Worm (Caenorhabditis elegans) whole organism, mixed stage, embryonic: Measurements from ENCODE around the gene smc-4.

Experiments
- M03D4.4 ChIP-seq: sonication (generic microtip); optimal IDR thresholded peaks from 2 replicates; lab custom pipeline; 2017; ENCODE audit warnings: mild to moderate bottlenecking, missing genetic modification characterization, missing compliant biosample characterization
- bed-3 ChIP-seq: fragments of 200-800 bp; sonication (Bioruptor generic); optimal IDR thresholded peaks from 3 replicates; lab custom pipeline; 2018; ENCODE audit warnings: mild to moderate bottlenecking, missing genetic modification characterization, moderate library complexity, missing compliant biosample characterization
- blmp-1 ChIP-seq: fragments of 150-350 bp; optimal IDR thresholded peaks from 2 replicates; lab custom pipeline; 2014; ENCODE audit warnings: missing biosample characterization, missing genetic modification characterization
- ceh-39 ChIP-seq: fragments of 150-350 bp; optimal IDR thresholded peaks from 2 replicates; lab custom pipeline; 2014; ENCODE audit warnings: missing biosample characterization, missing genetic modification characterization
- ceh-43 ChIP-seq: fragments of 200-800 bp; sonication (Bioruptor generic); optimal IDR thresholded peaks from 2 replicates; lab custom pipeline; 2018; ENCODE audit warnings: mild to moderate bottlenecking, missing genetic modification characterization, moderate library complexity, missing compliant biosample characterization
- ceh-83 ChIP-seq: fragments of 200-800 bp; sonication (Bioruptor generic); optimal IDR thresholded peaks from 2 replicates; lab custom pipeline; 2018; ENCODE audit warnings: mild to moderate bottlenecking, missing genetic modification characterization, missing compliant biosample characterization
- ces-1 ChIP-seq: fragments of 150-350 bp; optimal IDR thresholded peaks from 2 replicates; lab custom pipeline; 2014; ENCODE audit warnings: missing biosample characterization, missing genetic modification reagents, missing genetic modification characterization
- cnd-1 ChIP-seq: fragments of 200-800 bp; sonication (Bioruptor generic); optimal IDR thresholded peaks from 2 replicates; lab custom pipeline; 2018; ENCODE audit warnings: mild to moderate bottlenecking, missing genetic modification characterization, missing compliant biosample characterization
- drap-1 ChIP-seq: fragments of 200-800 bp; sonication (Bioruptor generic); optimal IDR thresholded peaks from 3 replicates; lab custom pipeline; 2018; ENCODE audit warnings: mild to moderate bottlenecking, missing genetic modification characterization, missing compliant biosample characterization
- elt-1 ChIP-seq: sonication (generic microtip); optimal IDR thresholded peaks from 2 replicates; lab custom pipeline; 2017; ENCODE audit warnings: missing genetic modification characterization, mild to moderate bottlenecking, missing compliant biosample characterization, antibody characterized with exemption, moderate library complexity, borderline replicate concordance; ENCODE audit not compliant: insufficient read depth
- elt-3 ChIP-seq: fragments of 150-350 bp; optimal IDR thresholded peaks from 2 replicates; lab custom pipeline; 2014; ENCODE audit warnings: missing biosample characterization, missing genetic modification characterization
- flh-1 ChIP-seq: fragments of 200-800 bp; sonication (Bioruptor generic); optimal IDR thresholded peaks from 2 replicates; lab custom pipeline; 2018; ENCODE audit warnings: mild to moderate bottlenecking, missing genetic modification characterization, moderate library complexity, missing compliant biosample characterization
- ham-2 ChIP-seq: fragments of 200-800 bp; sonication (Bioruptor generic); optimal IDR thresholded peaks from 2 replicates; lab custom pipeline; 2018; ENCODE audit warnings: mild to moderate bottlenecking, missing genetic modification characterization, missing compliant biosample characterization
- hlh-1 ChIP-seq: fragments of 150-350 bp; optimal IDR thresholded peaks from 2 replicates; lab custom pipeline; 2014; ENCODE audit warnings: missing biosample characterization, missing genetic modification reagents, missing genetic modification characterization
- lin-13 ChIP-seq: fragments of 150-350 bp; optimal IDR thresholded peaks from 2 replicates; lab custom pipeline; 2014; ENCODE audit warnings: missing biosample characterization, missing genetic modification characterization
- lin-32 ChIP-seq: fragments of 200-800 bp; sonication (Bioruptor generic); optimal IDR thresholded peaks from 2 replicates; lab custom pipeline; 2018; ENCODE audit warnings: mild to moderate bottlenecking, missing genetic modification characterization, missing compliant biosample characterization
- lsy-2 ChIP-seq: fragments of 150-350 bp; optimal IDR thresholded peaks from 2 replicates; lab custom pipeline; 2014; ENCODE audit warnings: missing biosample characterization, missing genetic modification characterization
- mab-5 ChIP-seq: fragments of 150-350 bp; optimal IDR thresholded peaks from 2 replicates; lab custom pipeline; 2014; ENCODE audit warnings: missing biosample characterization, missing genetic modification characterization
- mep-1 ChIP-seq: fragments of 150-350 bp; optimal IDR thresholded peaks from 2 replicates; lab custom pipeline; 2017; ENCODE audit warnings: missing biosample characterization, missing genetic modification reagents, missing genetic modification characterization, inconsistent platforms
- mls-2 ChIP-seq: sonication (generic microtip); optimal IDR thresholded peaks from 2 replicates; lab custom pipeline; 2016; ENCODE audit warnings: mild to moderate bottlenecking, missing genetic modification characterization, moderate library complexity, missing compliant biosample characterization
- nhr-12 ChIP-seq: fragments of 150-350 bp; optimal IDR thresholded peaks from 2 replicates; lab custom pipeline; 2014; ENCODE audit warnings: missing biosample characterization, missing genetic modification characterization
- nhr-2 ChIP-seq: fragments of 150-350 bp; optimal IDR thresholded peaks from 2 replicates; lab custom pipeline; 2014; ENCODE audit warnings: missing biosample characterization, missing genetic modification characterization
- nhr-237 ChIP-seq: fragments of 150-350 bp; optimal IDR thresholded peaks from 2 replicates; lab custom pipeline; 2014; ENCODE audit warnings: missing biosample characterization, missing genetic modification characterization
- nhr-28 ChIP-seq: fragments of 150-350 bp; optimal IDR thresholded peaks from 2 replicates; lab custom pipeline; 2014; ENCODE audit warnings: missing biosample characterization, missing genetic modification characterization
- nhr-76 ChIP-seq: sonication (generic microtip); optimal IDR thresholded peaks from 2 replicates; lab custom pipeline; 2017; ENCODE audit warnings: missing biosample characterization, missing genetic modification characterization
- pha-4 ChIP-seq: fragments of 150-350 bp; optimal IDR thresholded peaks from 2 replicates; lab custom pipeline; 2018; ENCODE audit warnings: missing biosample characterization, missing genetic modification reagents, missing genetic modification characterization
- sem-2 ChIP-seq: fragments of 200-800 bp; sonication (Bioruptor generic); optimal IDR thresholded peaks from 2 replicates; lab custom pipeline; 2018; ENCODE audit warnings: mild to moderate bottlenecking, missing genetic modification characterization, missing compliant biosample characterization
- snpc-4 ChIP-seq: fragments of 150-350 bp; optimal IDR thresholded peaks from 2 replicates; lab custom pipeline; 2014; ENCODE audit warnings: missing biosample characterization, missing genetic modification characterization
- sptf-1 ChIP-seq: sonication (generic microtip); optimal IDR thresholded peaks from 2 replicates; lab custom pipeline; 2017; ENCODE audit warnings: mild to moderate bottlenecking, missing genetic modification characterization, moderate library complexity, missing compliant biosample characterization
- tbx-8 ChIP-seq: fragments of 200-800 bp; sonication (Bioruptor generic); optimal IDR thresholded peaks from 2 replicates; lab custom pipeline; 2018; ENCODE audit warnings: mild to moderate bottlenecking, missing genetic modification characterization, moderate library complexity, missing compliant biosample characterization
- unc-120 ChIP-seq: sonication (generic microtip); optimal IDR thresholded peaks from 2 replicates; lab custom pipeline; 2017; ENCODE audit warnings: missing genetic modification characterization, missing compliant biosample characterization; ENCODE audit not compliant: poor library complexity, severe bottlenecking
- unc-39 ChIP-seq: fragments of 150-350 bp; optimal IDR thresholded peaks from 2 replicates; lab custom pipeline; 2014; ENCODE audit warnings: missing biosample characterization, missing genetic modification characterization
- unc-62 ChIP-seq: fragments of 150-350 bp; optimal IDR thresholded peaks from 2 replicates; lab custom pipeline; 2014; ENCODE audit warnings: missing biosample characterization, missing genetic modification reagents, missing genetic modification characterization
- zip-8 ChIP-seq: fragments of 150-350 bp; optimal IDR thresholded peaks from 2 replicates; lab custom pipeline; 2014; ENCODE audit warnings: missing biosample characterization, missing genetic modification characterization
- ztf-11 ChIP-seq: fragments of 150-350 bp; optimal IDR thresholded peaks from 2 replicates; lab custom pipeline; 2014; ENCODE audit warnings: missing biosample characterization, missing genetic modification characterization

The smc-4 gene

DNA sequence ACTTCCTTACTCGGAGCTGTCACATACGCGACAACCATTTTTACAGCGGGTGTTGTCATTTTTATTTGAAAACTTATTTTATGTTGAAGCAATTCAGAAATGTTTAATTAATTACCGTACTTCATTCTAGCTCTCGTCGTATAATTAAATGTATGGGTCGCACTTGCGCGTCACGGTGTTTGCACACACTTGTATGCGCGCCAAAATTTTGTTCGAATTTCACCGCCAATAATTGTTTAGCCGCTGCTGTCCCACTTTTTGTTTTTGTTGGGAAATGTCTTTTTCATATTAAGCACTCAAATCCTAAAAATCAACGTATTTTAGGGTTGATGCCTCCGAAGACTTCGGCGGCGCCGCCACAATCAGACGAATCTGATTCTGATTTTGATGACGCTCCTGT, at the start of gene smc-4, which contains the start of gene F35G12.7:
Gene smc-4, plus strand, starts transcription at position 325 of the 400 bp plus-strand sequence.
Gene F35G12.7, minus strand, starts transcription at position 154 of the 400 bp plus-strand sequence.
- TF ChIP-seq lsy-2 (tag; lab: Kevin White, UChicago), result peak; percentile 92
- TF ChIP-seq nhr-76 (tag; lab: Kevin White, UChicago), result no peak
- no peak for TF ChIP-seq nhr-12 (tag; lab: Kevin White, UChicago)
- TF ChIP-seq lin-13 (tag; lab: Kevin White, UChicago), result peak; percentile 19
- no peak for TF ChIP-seq ceh-39 (tag; lab: Kevin White, UChicago)
- no peak for TF ChIP-seq mep-1 (tag; lab: Kevin White, UChicago)
- TF ChIP-seq blmp-1 (tag; lab: Kevin White, UChicago), result no peak
- TF ChIP-seq nhr-237 (tag; lab: Kevin White, UChicago), result no peak
- TF ChIP-seq unc-120 (tag; lab: Kevin White, UChicago), result no peak
- TF ChIP-seq elt-3, result no peak
- no peak for TF ChIP-seq unc-39 (tag; lab: Kevin White, UChicago)
- no peak for TF ChIP-seq zip-8
- no peak for TF ChIP-seq nhr-2 (tag; lab: Kevin White, UChicago)
- TF ChIP-seq ztf-11 (tag; lab: Kevin White, UChicago), result no peak
- no peak for TF ChIP-seq tbx-8 (GFP tag; lab: Kevin White, UChicago)
- TF ChIP-seq ceh-83 (GFP tag; lab: Kevin White, UChicago), result no peak
- no peak for TF ChIP-seq elt-1 (tag; lab: Kevin White, UChicago)
- TF ChIP-seq flh-1 (GFP tag; lab: Kevin White, UChicago), result no peak
- TF ChIP-seq ham-2 (GFP tag; lab: Kevin White, UChicago), result peak; percentile 28
- TF ChIP-seq snpc-4 (tag; lab: Kevin White, UChicago), result no peak
- TF ChIP-seq sptf-1 (tag; lab: Kevin White, UChicago), result no peak
- TF ChIP-seq bed-3 (GFP tag; lab: Kevin White, UChicago), result no peak
- TF ChIP-seq pha-4 (tag; lab: Kevin White, UChicago), result peak; percentile 48
- TF ChIP-seq ceh-43, result peak; percentile 40
- no peak for TF ChIP-seq drap-1 (GFP tag; lab: Kevin White, UChicago)
- no peak for TF ChIP-seq M03D4.4 (tag; lab: Kevin White, UChicago)
- TF ChIP-seq mab-5 (tag; lab: Kevin White, UChicago), result no peak
- no peak for TF ChIP-seq nhr-28
- TF ChIP-seq hlh-1, result no peak
- TF ChIP-seq ces-1, result peak; percentile 91
- no peak for TF ChIP-seq sem-2
- TF ChIP-seq unc-62 (GFP tag; lab: Kevin White, UChicago), result no peak
- no peak for TF ChIP-seq lin-32
- TF ChIP-seq cnd-1 (tag; lab: Kevin White, UChicago), result no peak
- TF ChIP-seq mls-2 (tag; lab: Kevin White, UChicago), result no peak

DNA sequence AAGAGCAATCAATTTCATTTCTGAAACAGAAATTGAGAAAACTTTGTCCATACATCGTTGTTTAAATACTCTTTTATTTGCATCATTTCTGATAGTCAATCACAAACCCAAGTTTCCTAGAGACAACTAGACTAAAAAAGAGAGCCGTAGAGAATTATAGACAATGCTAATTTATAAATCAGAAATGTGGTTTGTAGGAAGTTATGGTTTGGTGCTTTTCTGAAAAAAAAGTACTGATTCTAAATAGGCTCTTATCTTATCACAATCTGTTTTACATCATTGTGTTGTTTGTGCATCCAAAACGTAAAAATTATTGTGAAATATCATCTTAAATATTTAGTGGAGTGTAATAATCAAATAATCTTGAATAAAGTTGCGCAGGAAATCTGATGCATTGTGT, 46.7 kb upstream of the smc-4 start, which contains the start of gene ugt-62:
Gene ugt-62, minus strand, starts transcription at position 20 of the 400 bp plus-strand sequence.
- no peak for TF ChIP-seq unc-120 (tag; lab: Kevin White, UChicago)

DNA sequence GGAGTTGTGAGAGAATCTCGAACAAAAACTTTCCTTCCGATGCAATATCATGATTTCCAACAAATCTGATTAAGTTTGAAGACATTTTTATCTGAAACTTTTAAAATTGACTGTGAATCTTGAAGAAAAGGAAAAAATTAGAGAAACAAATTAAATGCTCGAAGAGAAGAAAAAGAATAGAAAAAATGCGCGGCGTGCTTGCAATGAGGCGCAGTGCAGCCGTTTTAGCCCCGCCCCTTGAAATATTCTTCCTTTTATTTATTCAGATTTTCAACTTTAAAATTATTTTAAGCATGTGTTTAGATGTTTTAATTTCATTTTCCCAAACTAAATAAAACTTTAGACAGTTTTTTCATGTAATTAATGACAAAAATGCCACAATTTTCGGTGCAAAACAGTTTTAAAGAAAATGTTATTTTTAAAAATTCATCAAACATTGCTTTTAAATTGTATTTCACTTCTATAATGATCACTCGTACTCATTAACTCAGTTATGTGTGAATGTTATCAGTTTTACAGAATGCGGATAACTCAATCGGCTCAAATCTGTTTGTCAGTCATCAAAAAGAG, 44.9 kb upstream of the smc-4 start, which contains the start of the genes mrps-34 and cisd-3.1:
Gene mrps-34, minus strand, starts transcription at position 91 of the 570 bp plus-strand sequence.
Gene cisd-3.1, plus strand, starts transcription at position 520 of the 570 bp plus-strand sequence.
- TF ChIP-seq ceh-43 (peak; percentile 58), bed-3 (GFP tag; lab: Kevin White, UChicago) (no peak), hlh-1 (peak; percentile 18), M03D4.4 (tag; lab: Kevin White, UChicago) (peak; percentile 57), sem-2 (no peak), blmp-1 (tag; lab: Kevin White, UChicago) (peak; percentile 23), sptf-1 (tag; lab: Kevin White, UChicago) (peak; percentile 58), lsy-2 (tag; lab: Kevin White, UChicago) (peak; percentile 47), cnd-1 (tag; lab: Kevin White, UChicago) (peak; percentile 12), mab-5 (tag; lab: Kevin White, UChicago) (peak; percentile 16), unc-120 (tag; lab: Kevin White, UChicago) (peak; percentile 6), nhr-237 (tag; lab: Kevin White, UChicago) (no peak), pha-4 (tag; lab: Kevin White, UChicago) (no peak), snpc-4 (tag; lab: Kevin White, UChicago) (no peak), mls-2 (tag; lab: Kevin White, UChicago) (peak; percentile 32), mep-1 (tag; lab: Kevin White, UChicago) (peak; percentile 26), nhr-2 (tag; lab: Kevin White, UChicago) (no peak), elt-3 (no peak)
